Worm (Caenorhabditis elegans) whole organism, L2 larva: Measurements from ENCODE around the gene C06A6.4.

Source experiments
- C34F6.9 ChIP-seq: fragments of 150-350 bp; optimal IDR thresholded peaks from 2 replicates; lab custom pipeline; 2014; ENCODE audit warnings: missing biosample characterization, missing genetic modification characterization
- F13H6.1 ChIP-seq: sonication (generic microtip); optimal IDR thresholded peaks from 2 replicates; lab custom pipeline; 2016; ENCODE audit warnings: missing genetic modification characterization, missing compliant biosample characterization
- R02D3.7 ChIP-seq: fragments of 150-350 bp; optimal IDR thresholded peaks from 2 replicates; lab custom pipeline; 2014; ENCODE audit warnings: missing biosample characterization, missing genetic modification characterization
- Y55F3AM.14 ChIP-seq: fragments of 200-800 bp; sonication (Bioruptor generic); optimal IDR thresholded peaks from 2 replicates; lab custom pipeline; 2018; ENCODE audit warnings: mild to moderate bottlenecking, missing genetic modification characterization, missing compliant biosample characterization
- ZK546.5 ChIP-seq: sonication (generic microtip); optimal IDR thresholded peaks from 2 replicates; lab custom pipeline; 2017; ENCODE audit warnings: missing biosample characterization, missing genetic modification characterization
- alr-1 ChIP-seq: fragments of 150-350 bp; optimal IDR thresholded peaks from 2 replicates; lab custom pipeline; 2014; ENCODE audit warnings: missing biosample characterization, missing genetic modification characterization
- aly-2 ChIP-seq: fragments of 150-350 bp; optimal IDR thresholded peaks from 2 replicates; lab custom pipeline; 2014; ENCODE audit warnings: missing biosample characterization, missing genetic modification characterization
- ama-1 ChIP-seq: fragments of 150-350 bp; optimal IDR thresholded peaks from 2 replicates; lab custom pipeline; 2018; ENCODE audit warnings: inconsistent platforms
- blmp-1 ChIP-seq: sonication (generic microtip); optimal IDR thresholded peaks from 2 replicates; lab custom pipeline; 2017; ENCODE audit warnings: missing genetic modification characterization, mild to moderate bottlenecking, missing compliant biosample characterization, antibody characterized with exemption, moderate library complexity; ENCODE audit not compliant: insufficient read depth
- ceh-16 ChIP-seq: fragments of 150-350 bp; optimal IDR thresholded peaks from 2 replicates; lab custom pipeline; 2014; ENCODE audit warnings: missing biosample characterization, missing genetic modification characterization
- crh-2 ChIP-seq: sonication (generic microtip); optimal IDR thresholded peaks from 2 replicates; lab custom pipeline; 2017; ENCODE audit warnings: missing biosample characterization, missing genetic modification characterization
- dmd-4 ChIP-seq: sonication (generic microtip); optimal IDR thresholded peaks from 2 replicates; lab custom pipeline; 2017; ENCODE audit warnings: missing biosample characterization, missing genetic modification characterization
- egl-27 ChIP-seq: sonication (generic microtip); optimal IDR thresholded peaks from 3 replicates; lab custom pipeline; 2017; ENCODE audit warnings: missing biosample characterization, missing genetic modification reagents, missing genetic modification characterization
- elt-3 ChIP-seq: sonication (generic microtip); optimal IDR thresholded peaks from 2 replicates; lab custom pipeline; 2017; ENCODE audit warnings: missing biosample characterization, missing genetic modification characterization
- fos-1 ChIP-seq: fragments of 150-350 bp; optimal IDR thresholded peaks from 2 replicates; lab custom pipeline; 2014; ENCODE audit warnings: missing biosample characterization, missing genetic modification characterization
- gmeb-1 ChIP-seq: fragments of 150-350 bp; optimal IDR thresholded peaks from 2 replicates; lab custom pipeline; 2014; ENCODE audit warnings: missing biosample characterization, missing genetic modification characterization
- lin-11 ChIP-seq: fragments of 150-350 bp; sonication (generic microtip); optimal IDR thresholded peaks from 2 replicates; lab custom pipeline; 2014; ENCODE audit warnings: missing biosample characterization, missing genetic modification characterization, inconsistent platforms, mixed read lengths
- lsy-2 ChIP-seq, 2 experiments: fragments of 150-350 bp in 1 of 2; sonication (generic microtip) in 1 of 2; optimal IDR thresholded peaks; 2 replicates each; lab custom pipeline; 2014 to 2017; ENCODE audit warnings: missing biosample characterization in 2 of 2, missing genetic modification characterization in 2 of 2
- mab-5 ChIP-seq: fragments of 150-350 bp; optimal IDR thresholded peaks from 2 replicates; lab custom pipeline; 2014; ENCODE audit warnings: missing biosample characterization, missing genetic modification characterization
- mbf-1 ChIP-seq: sonication (generic microtip); optimal IDR thresholded peaks from 2 replicates; lab custom pipeline; 2017; ENCODE audit warnings: missing biosample characterization, missing genetic modification characterization
- nhr-10 ChIP-seq: sonication (generic microtip); optimal IDR thresholded peaks from 2 replicates; lab custom pipeline; 2017; ENCODE audit warnings: missing biosample characterization, missing genetic modification characterization
- nhr-11 ChIP-seq: fragments of 150-350 bp; optimal IDR thresholded peaks from 2 replicates; lab custom pipeline; 2014; ENCODE audit warnings: missing biosample characterization, missing genetic modification characterization
- nhr-12 ChIP-seq: fragments of 150-350 bp; optimal IDR thresholded peaks from 2 replicates; lab custom pipeline; 2014; ENCODE audit warnings: missing biosample characterization, missing genetic modification characterization
- nhr-129 ChIP-seq: fragments of 150-350 bp; optimal IDR thresholded peaks from 2 replicates; lab custom pipeline; 2014; ENCODE audit warnings: missing biosample characterization, missing genetic modification characterization
- nhr-21 ChIP-seq: fragments of 150-350 bp; optimal IDR thresholded peaks from 2 replicates; lab custom pipeline; 2014; ENCODE audit warnings: missing biosample characterization, missing genetic modification characterization
- nhr-23 ChIP-seq: fragments of 150-350 bp; optimal IDR thresholded peaks from 2 replicates; lab custom pipeline; 2014; ENCODE audit warnings: missing biosample characterization, missing genetic modification reagents, missing genetic modification characterization
- nhr-237 ChIP-seq: fragments of 150-350 bp; optimal IDR thresholded peaks from 2 replicates; lab custom pipeline; 2014; ENCODE audit warnings: missing biosample characterization, missing genetic modification characterization
- nhr-25 ChIP-seq: fragments of 150-350 bp; sonication (generic microtip); optimal IDR thresholded peaks from 3 replicates; lab custom pipeline; 2014; ENCODE audit warnings: missing biosample characterization, missing genetic modification characterization
- nhr-77 ChIP-seq: fragments of 150-350 bp; optimal IDR thresholded peaks from 2 replicates; lab custom pipeline; 2014; ENCODE audit warnings: missing biosample characterization, missing genetic modification characterization
- peb-1 ChIP-seq: fragments of 150-350 bp; optimal IDR thresholded peaks from 2 replicates; lab custom pipeline; 2014; ENCODE audit warnings: missing biosample characterization, missing genetic modification characterization
- sem-4 ChIP-seq: fragments of 150-350 bp; optimal IDR thresholded peaks from 2 replicates; lab custom pipeline; 2014; ENCODE audit warnings: missing biosample characterization, missing genetic modification reagents, missing genetic modification characterization
- skn-1 ChIP-seq: sonication (generic microtip); optimal IDR thresholded peaks from 2 replicates; lab custom pipeline; 2017; ENCODE audit warnings: missing biosample characterization, missing genetic modification characterization
- sma-3 ChIP-seq: sonication (generic microtip); optimal IDR thresholded peaks from 2 replicates; lab custom pipeline; 2016; ENCODE audit warnings: missing genetic modification reagents, missing genetic modification characterization, missing compliant biosample characterization
- sma-9 ChIP-seq, 2 experiments: fragments of 150-350 bp in 1 of 2; sonication (generic microtip) in 1 of 2; optimal IDR thresholded peaks; 2 replicates each; lab custom pipeline; 2014 to 2016; ENCODE audit warnings: missing genetic modification characterization in 2 of 2, mild to moderate bottlenecking in 1 of 2, missing biosample characterization in 1 of 2, missing compliant biosample characterization in 1 of 2, missing genetic modification reagents in 1 of 2, moderate library complexity in 1 of 2
- unc-39 ChIP-seq: fragments of 150-350 bp; optimal IDR thresholded peaks from 2 replicates; lab custom pipeline; 2014; ENCODE audit warnings: missing biosample characterization, missing genetic modification characterization
- unc-55 ChIP-seq: fragments of 150-350 bp; sonication (generic microtip); optimal IDR thresholded peaks from 3 replicates; lab custom pipeline; 2014; ENCODE audit warnings: missing biosample characterization, missing genetic modification reagents, missing genetic modification characterization
- ztf-1 ChIP-seq: fragments of 200-800 bp; sonication (Bioruptor generic); conservative IDR thresholded peaks from 2 replicates; pipeline ENCODE4 v1.3.6; 2022; ENCODE audit warnings: missing genetic modification characterization, missing compliant biosample characterization
- ztf-11 ChIP-seq: sonication (generic microtip); optimal IDR thresholded peaks from 2 replicates; lab custom pipeline; 2017; ENCODE audit warnings: missing biosample characterization, missing genetic modification characterization
- ztf-4 ChIP-seq: fragments of 150-350 bp; optimal IDR thresholded peaks from 2 replicates; lab custom pipeline; 2014; ENCODE audit warnings: missing biosample characterization, missing genetic modification characterization

Gene C06A6.4

ce11 chrIV:7796432-7797113 is 32.5 kb downstream of the C06A6.4 start, which contains the start of gene sgo-1:
sgo-1 (minus strand) TSS chrIV:7796482.
- TF ChIP-seq nhr-25 (tag; lab: Kevin White, UChicago) (no peak), sma-3 (GFP tag; lab: Kevin White, UChicago) (no peak), ztf-11 (tag; lab: Kevin White, UChicago) (no peak), nhr-23 (tag; lab: Kevin White, UChicago) (no peak), lin-11 (tag; lab: Kevin White, UChicago) (no peak), gmeb-1 (no peak), mab-5 (tag; lab: Kevin White, UChicago) (no peak), aly-2 (tag; lab: Kevin White, UChicago) (no peak), blmp-1 (tag; lab: Kevin White, UChicago) (no peak), mbf-1 (tag; lab: Kevin White, UChicago) (no peak), elt-3 (tag; lab: Kevin White, UChicago) (no peak), fos-1 (tag; lab: Kevin White, UChicago) (no peak)

ce11 chrIV:7794709-7795108 is 34.4 kb downstream of the C06A6.4 start, which contains the start of gene ntp-1:
ntp-1 (minus strand) TSS chrIV:7794809.
- TF ChIP-seq aly-2 (tag; lab: Kevin White, UChicago) (no peak), lsy-2 (tag; optimal IDR thresholded peaks at IDR 0.05; lab: Kevin White, UChicago) (no peak), elt-3 (tag; lab: Kevin White, UChicago) (no peak), dmd-4 (no peak), nhr-237 (tag; lab: Kevin White, UChicago) (no peak), gmeb-1 (no peak), F13H6.1 (tag; lab: Kevin White, UChicago) (no peak)

- peak; percentile 7 for TF ChIP-seq nhr-129 (tag; lab: Kevin White, UChicago)
- TF ChIP-seq unc-39 = no peak
- no peak for TF ChIP-seq nhr-77
- no peak for TF ChIP-seq Y55F3AM.14
- TF ChIP-seq nhr-237 (tag; lab: Kevin White, UChicago) = no peak
- TF ChIP-seq sma-9 (GFP tag; optimal IDR thresholded peaks at IDR 0.05; lab: Kevin White, UChicago) = peak; percentile 13
- no peak for TF ChIP-seq sma-9 (tag; optimal IDR thresholded peaks at IDR 0.05; lab: Kevin White, UChicago)
- TF ChIP-seq R02D3.7 (tag; lab: Kevin White, UChicago) = no peak
- no peak for TF ChIP-seq nhr-12
- no peak for TF ChIP-seq C34F6.9 (tag; lab: Kevin White, UChicago)
- no peak for TF ChIP-seq nhr-21
- no peak for TF ChIP-seq mbf-1 (tag; lab: Kevin White, UChicago)
- TF ChIP-seq unc-55 (GFP tag; lab: Kevin White, UChicago) = no peak
- no peak for TF ChIP-seq ztf-1 (GFP tag; lab: Robert Waterston, UW)
- TF ChIP-seq aly-2 (tag; lab: Kevin White, UChicago) = no peak
- TF ChIP-seq F13H6.1 (tag; lab: Kevin White, UChicago) = no peak
- peak; percentile 97 for TF ChIP-seq fos-1 (tag; lab: Kevin White, UChicago)
- no peak for TF ChIP-seq ztf-4 (tag; lab: Kevin White, UChicago)
- TF ChIP-seq ZK546.5 (tag; lab: Kevin White, UChicago) = no peak
- TF ChIP-seq peb-1 = no peak
- TF ChIP-seq egl-27 = no peak
- TF ChIP-seq crh-2 (tag; lab: Kevin White, UChicago) = peak; percentile 32
- TF ChIP-seq sem-4 = no peak
- TF ChIP-seq sma-3 (GFP tag; lab: Kevin White, UChicago) = no peak
- no peak for TF ChIP-seq nhr-11
- TF ChIP-seq alr-1 (tag; lab: Kevin White, UChicago) = no peak
- no peak for TF ChIP-seq ceh-16 (tag; lab: Kevin White, UChicago)
- TF ChIP-seq nhr-10 (tag; lab: Kevin White, UChicago) = no peak
- TF ChIP-seq ztf-11 (tag; lab: Kevin White, UChicago) = no peak
- TF ChIP-seq lsy-2 (tag; optimal IDR thresholded peaks at IDR 0.05; lab: Kevin White, UChicago) = no peak
- no peak for TF ChIP-seq ama-1 (lab: Kevin White, UChicago)
- peak; percentile 35 for TF ChIP-seq skn-1
Measured at ce11 chrIV:7791821-7792446, 37.2 kb downstream of the C06A6.4 start, which contains the start of gene C33H5.13. C33H5.13 (minus strand) TSS chrIV:7792263.
